Fruit fly (Drosophila melanogaster): Measurements from ENCODE around the gene CG13847.
A peak's percentile ranks its signal among the peaks of the same experiment; 100 is the strongest.

CG13847 gene

DNA sequence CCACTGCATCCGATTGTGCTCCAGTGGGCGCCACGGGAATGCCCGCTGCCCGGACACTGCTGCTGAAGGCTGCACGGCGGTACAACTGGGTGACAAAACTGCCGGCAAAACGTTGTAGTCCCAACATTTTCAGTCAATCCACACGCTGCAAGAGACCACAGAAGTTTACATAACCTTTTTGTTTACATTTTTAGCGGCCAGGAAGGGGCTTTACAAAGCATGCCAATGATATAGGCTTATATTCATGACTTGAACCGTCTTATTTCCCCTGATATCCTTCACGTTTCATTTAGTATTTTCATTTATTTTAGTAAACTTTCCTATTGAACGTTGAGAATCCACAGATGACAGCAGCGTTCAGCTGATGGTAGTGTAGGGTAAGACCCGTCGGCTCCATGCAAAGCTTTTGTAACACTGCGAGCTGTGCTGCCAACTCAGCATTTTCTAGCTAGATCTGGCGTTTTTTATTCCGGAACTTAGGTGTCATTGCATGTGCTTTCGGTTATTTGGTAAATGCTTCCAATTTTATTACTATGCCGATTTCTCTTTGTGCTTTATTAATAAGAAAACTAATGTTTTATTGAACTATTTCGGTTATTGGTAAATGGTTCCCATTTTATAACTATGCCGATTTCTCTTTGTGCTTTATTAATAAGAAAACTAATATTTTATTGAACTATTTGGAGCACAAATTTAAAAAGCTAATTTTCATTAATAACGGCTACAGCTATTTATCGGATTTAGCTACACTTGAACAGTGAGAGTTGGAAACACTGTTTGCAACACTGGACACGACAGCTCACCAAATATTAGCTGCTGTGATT is 25.2 kb downstream of the CG13847 start, which contains the start of the genes CG13850 and lqfR (continued):
- TF ChIP-seq hbn (GFP tag; IDR thresholded peaks at IDR 0.05; ENCODE audit: partially characterized antibody) = no peak
- TF ChIP-seq CG9797 (GFP tag; optimal IDR thresholded peaks at IDR 0.05) = peak; percentile 22
- peak; percentile 81 for TF ChIP-seq CG7556 (GFP tag; optimal IDR thresholded peaks at IDR 0.05)
- peak; percentile 43; the same call in 1 of the 2 replicates for TF ChIP-seq CG14441 (GFP tag; IDR thresholded peaks at IDR 0.05)
- TF ChIP-seq PHDP (tag; optimal IDR thresholded peaks at IDR 0.05) = no peak
- peak; percentile 45 for TF ChIP-seq org-1 (GFP tag; optimal IDR thresholded peaks at IDR 0.05)
- peak; percentile 77 for TF ChIP-seq CG12942 (GFP tag; optimal IDR thresholded peaks at IDR 0.05)
- TF ChIP-seq ap (GFP tag; IDR thresholded peaks at IDR 0.05) = no peak
- TF ChIP-seq Nf-YA (GFP tag; IDR thresholded peaks at IDR 0.05) = no peak
- TF ChIP-seq CG6683 (GFP tag; optimal IDR thresholded peaks at IDR 0.05) = peak; percentile 45
- TF ChIP-seq CG6813 (GFP tag; optimal IDR thresholded peaks at IDR 0.05) = no peak
- peak; percentile 6 for TF ChIP-seq Hand (GFP tag; optimal IDR thresholded peaks at IDR 0.05)
- peak; percentile 55 for TF ChIP-seq pzg (GFP tag; optimal IDR thresholded peaks at IDR 0.05)
- TF ChIP-seq Deaf1 (tag; optimal IDR thresholded peaks at IDR 0.05) = no peak
- peak; percentile 83 for TF ChIP-seq CG4820 (GFP tag; optimal IDR thresholded peaks at IDR 0.05)
- TF ChIP-seq ranshi (GFP tag; IDR thresholded peaks at IDR 0.05) = no peak; the same call in 1 of the 2 replicates
- TF ChIP-seq CG34224 (GFP tag; IDR thresholded peaks at IDR 0.05; ENCODE audit: partially characterized antibody) = no peak; the same call in 2 of the 3 replicates
- peak; percentile 76 for TF ChIP-seq Chrac-16 (GFP tag; optimal IDR thresholded peaks at IDR 0.05)
- peak; percentile 51 for TF ChIP-seq CG15696 (tag; optimal IDR thresholded peaks at IDR 0.05)
- no peak for TF ChIP-seq CG1024 (GFP tag; IDR thresholded peaks at IDR 0.05)
- TF ChIP-seq CG15514 (GFP tag; optimal IDR thresholded peaks at IDR 0.05) = peak; percentile 73
- TF ChIP-seq br (optimal IDR thresholded peaks at IDR 0.05) = no peak
- no peak for TF ChIP-seq CG16813 (GFP tag; IDR thresholded peaks at IDR 0.05; ENCODE audit: partially characterized antibody)
- TF ChIP-seq CG9437 (GFP tag; optimal IDR thresholded peaks at IDR 0.05) = peak; percentile 72
- TF ChIP-seq cg (GFP tag; optimal IDR thresholded peaks at IDR 0.05) = no peak
- peak; percentile 74 for TF ChIP-seq NC2β (GFP tag; optimal IDR thresholded peaks at IDR 0.05)
- TF ChIP-seq kay (GFP tag; optimal IDR thresholded peaks at IDR 0.05) = peak; percentile 59
- no peak for TF ChIP-seq CG13287 (GFP tag; IDR thresholded peaks at IDR 0.05; ENCODE audit: partially characterized antibody)
- TF ChIP-seq NC2α (GFP tag; optimal IDR thresholded peaks at IDR 0.05) = peak; percentile 36
- peak; percentile 40 for TF ChIP-seq CG12299 (tag; optimal IDR thresholded peaks at IDR 0.05)
- TF ChIP-seq CG32772 (GFP tag; IDR thresholded peaks at IDR 0.05) = no peak
- TF ChIP-seq ash1 (GFP tag; optimal IDR thresholded peaks at IDR 0.05) = no peak
- TF ChIP-seq Neu2 (GFP tag; optimal IDR thresholded peaks at IDR 0.05; ENCODE audit: borderline replicate concordance) = no peak
- TF ChIP-seq fd102C (GFP tag; optimal IDR thresholded peaks at IDR 0.05) = no peak
- TF ChIP-seq dpn (GFP tag; optimal IDR thresholded peaks at IDR 0.05) = peak; percentile 84 to 88
- TF ChIP-seq Fer3 (tag; optimal IDR thresholded peaks at IDR 0.05) = peak; percentile 64
- peak; percentile 63 for TF ChIP-seq CG8924 (tag; optimal IDR thresholded peaks at IDR 0.05)
- peak; percentile 63 for TF ChIP-seq CG4328 (GFP tag; optimal IDR thresholded peaks at IDR 0.05)
- TF ChIP-seq CG3847 (GFP tag; IDR thresholded peaks at IDR 0.05) = peak; percentile 79
- peak; percentile 52 for TF ChIP-seq hkb (optimal IDR thresholded peaks at IDR 0.05)
- no peak for TF ChIP-seq hkb (GFP tag; IDR thresholded peaks at IDR 0.05)
- no peak for TF ChIP-seq Bgb (GFP tag; IDR thresholded peaks at IDR 0.05; ENCODE audit: partially characterized antibody)
- TF ChIP-seq Spps (tag; optimal IDR thresholded peaks at IDR 0.05) = no peak
- peak; percentile 47 for TF ChIP-seq da (GFP tag; optimal IDR thresholded peaks at IDR 0.05)
- peak; percentile 25 for TF ChIP-seq Hr39 (optimal IDR thresholded peaks at IDR 0.05)
- TF ChIP-seq cwo (GFP tag; optimal IDR thresholded peaks at IDR 0.05) = peak; percentile 58
- peak; percentile 48 for TF ChIP-seq tup (GFP tag; optimal IDR thresholded peaks at IDR 0.05)
- peak; percentile 47 for TF ChIP-seq B-H2 (GFP tag; optimal IDR thresholded peaks at IDR 0.05)
- TF ChIP-seq CrebB (tag; optimal IDR thresholded peaks at IDR 0.05) = no peak

All from whole organism, embryonic.